Worm (Caenorhabditis elegans) whole organism, L3 larva: ENCODE data around the gene srb-3.

Experiments used
- ZK546.5 ChIP-seq: sonication (generic microtip); optimal IDR thresholded peaks from 2 replicates; lab custom pipeline; 2017; ENCODE audit warnings: missing biosample characterization, missing genetic modification characterization
- ama-1 ChIP-seq: fragments of 150-350 bp; optimal IDR thresholded peaks from 2 replicates; lab custom pipeline; 2018
- daf-12 ChIP-seq: fragments of 150-350 bp; optimal IDR thresholded peaks from 2 replicates; lab custom pipeline; 2014; ENCODE audit warnings: missing biosample characterization, missing genetic modification reagents, missing genetic modification characterization
- elt-3 ChIP-seq, 3 experiments: fragments of 150-350 bp in 1 of 3; sonication (generic microtip) in 2 of 3; optimal IDR thresholded peaks; 2 replicates in 2 of 3; 4 replicates in 1 of 3; lab custom pipeline; 2014 to 2017; ENCODE audit warnings: missing biosample characterization in 3 of 3, missing genetic modification characterization in 3 of 3
- fos-1 ChIP-seq: fragments of 150-350 bp; optimal IDR thresholded peaks from 2 replicates; lab custom pipeline; 2014; ENCODE audit warnings: missing biosample characterization, missing genetic modification characterization
- lin-39 ChIP-seq: fragments of 150-350 bp; optimal IDR thresholded peaks from 2 replicates; lab custom pipeline; 2018; ENCODE audit warnings: missing biosample characterization, missing genetic modification reagents, missing genetic modification characterization
- mdl-1 ChIP-seq: fragments of 150-350 bp; optimal IDR thresholded peaks from 2 replicates; lab custom pipeline; 2014; ENCODE audit warnings: missing biosample characterization, missing genetic modification characterization
- nhr-11 ChIP-seq: fragments of 150-350 bp; optimal IDR thresholded peaks from 2 replicates; lab custom pipeline; 2014; ENCODE audit warnings: missing biosample characterization, missing genetic modification characterization
- nhr-237 ChIP-seq: fragments of 150-350 bp; optimal IDR thresholded peaks from 2 replicates; lab custom pipeline; 2014; ENCODE audit warnings: missing biosample characterization, missing genetic modification characterization
- nhr-25 ChIP-seq: sonication (generic microtip); optimal IDR thresholded peaks from 2 replicates; lab custom pipeline; 2017; ENCODE audit warnings: missing biosample characterization, missing genetic modification characterization
- nhr-76 ChIP-seq: fragments of 150-350 bp; sonication (generic microtip); optimal IDR thresholded peaks from 5 replicates; lab custom pipeline; 2014; ENCODE audit warnings: missing biosample characterization, missing genetic modification characterization
- nhr-77 ChIP-seq: fragments of 150-350 bp; optimal IDR thresholded peaks from 2 replicates; lab custom pipeline; 2014; ENCODE audit warnings: missing biosample characterization, missing genetic modification characterization
- snpc-4 ChIP-seq: fragments of 150-350 bp; optimal IDR thresholded peaks from 2 replicates; lab custom pipeline; 2014; ENCODE audit warnings: missing biosample characterization, missing genetic modification characterization
- zag-1 ChIP-seq: fragments of 150-350 bp; optimal IDR thresholded peaks from 2 replicates; lab custom pipeline; 2014; ENCODE audit warnings: missing biosample characterization, missing genetic modification characterization

ce11 chrII:5150829-5151228 is 15.8 kb downstream of the srb-3 start, which contains the start of gene srb-16:
- TF ChIP-seq fos-1 (tag; lab: Kevin White, UChicago) = no peak
- TF ChIP-seq ama-1 (lab: Kevin White, UChicago) = no peak
- no peak for TF ChIP-seq elt-3 (tag; optimal IDR thresholded peaks at IDR 0.05; lab: Kevin White, UChicago)
- TF ChIP-seq mdl-1 (tag; lab: Kevin White, UChicago) = no peak
- TF ChIP-seq snpc-4 (tag; lab: Kevin White, UChicago) = no peak
- no peak for TF ChIP-seq nhr-11 (tag; lab: Kevin White, UChicago)
- TF ChIP-seq lin-39 (tag; lab: Kevin White, UChicago) = no peak
- no peak for TF ChIP-seq nhr-77 (tag; lab: Kevin White, UChicago)
- TF ChIP-seq nhr-237 (tag; lab: Kevin White, UChicago) = no peak
- no peak for TF ChIP-seq nhr-25 (tag; lab: Kevin White, UChicago)
- no peak for TF ChIP-seq zag-1 (tag; lab: Kevin White, UChicago)
- no peak for TF ChIP-seq nhr-76
- TF ChIP-seq ZK546.5 (tag; lab: Kevin White, UChicago) = no peak
- no peak for TF ChIP-seq daf-12 (tag; lab: Kevin White, UChicago)
